Worm (Caenorhabditis elegans): Measurements from ENCODE around the gene C56E6.4.

C56E6.4 gene

ce11 chrII:6497137-6497536 is 31.4 kb downstream of the C56E6.4 start:
- TF ChIP-seq lsy-2 (tag; optimal IDR thresholded peaks at IDR 0.05) = peak in 1 of 2 experiments; percentile 22
- no peak for TF ChIP-seq nhr-77 (tag; optimal IDR thresholded peaks at IDR 0.05)

- TF ChIP-seq nhr-25 (tag; optimal IDR thresholded peaks at IDR 0.05) (no peak), nhr-77 (tag; optimal IDR thresholded peaks at IDR 0.05) (no peak), gmeb-1 (tag; optimal IDR thresholded peaks at IDR 0.05) (no peak), C34F6.9 (tag; optimal IDR thresholded peaks at IDR 0.05) (no peak)
Measured at ce11 chrII:6496496-6496895, 32.0 kb downstream of the C56E6.4 start.

- no peak for TF ChIP-seq lin-13 (GFP tag; optimal IDR thresholded peaks at IDR 0.05)
Measured at ce11 chrII:6493709-6494326, 34.7 kb downstream of the C56E6.4 start.

- TF ChIP-seq blmp-1 (tag; optimal IDR thresholded peaks at IDR 0.05; ENCODE audit: insufficient read depth) (no peak), unc-55 (GFP tag; optimal IDR thresholded peaks at IDR 0.05) (peak; percentile 9)
Measured at ce11 chrII:6493139-6493538, 35.4 kb downstream of the C56E6.4 start.

ce11 chrII:6491817-6492452 is 36.6 kb downstream of the C56E6.4 start, which contains the start of the genes T28D9.11 and T28D9.1:
Gene T28D9.11, minus strand, starts transcription at chrII:6491993.
Gene T28D9.1, plus strand, starts transcription at chrII:6492402.
- TF ChIP-seq sma-3 (GFP tag; optimal IDR thresholded peaks at IDR 0.05) (no peak), fos-1 (tag; optimal IDR thresholded peaks at IDR 0.05) (peak; percentile 34), unc-39 (tag; optimal IDR thresholded peaks at IDR 0.05) (peak; percentile 36), blmp-1 (tag; optimal IDR thresholded peaks at IDR 0.05; ENCODE audit: insufficient read depth) (no peak), unc-55 (GFP tag; optimal IDR thresholded peaks at IDR 0.05) (peak; percentile 66), crh-2 (tag; optimal IDR thresholded peaks at IDR 0.05) (peak; percentile 3), nhr-77 (tag; optimal IDR thresholded peaks at IDR 0.05) (no peak), F13H6.1 (tag; optimal IDR thresholded peaks at IDR 0.05) (peak; percentile 67), ztf-11 (tag; optimal IDR thresholded peaks at IDR 0.05) (no peak), ceh-82 (tag; optimal IDR thresholded peaks at IDR 0.05) (no peak), zag-1 (tag; optimal IDR thresholded peaks at IDR 0.05) (peak; percentile 40), ztf-1 (GFP tag; conservative IDR thresholded peaks at IDR 0.05) (no peak), nhr-6 (tag; optimal IDR thresholded peaks at IDR 0.05) (no peak), ZK546.5 (tag; optimal IDR thresholded peaks at IDR 0.05) (no peak), elt-1 (tag; optimal IDR thresholded peaks at IDR 0.05) (no peak), Y55F3AM.14 (GFP tag; optimal IDR thresholded peaks at IDR 0.05) (no peak), nhr-25 (tag; optimal IDR thresholded peaks at IDR 0.05) (no peak), nhr-10 (tag; optimal IDR thresholded peaks at IDR 0.05) (no peak), ceh-16 (tag; optimal IDR thresholded peaks at IDR 0.05) (peak; percentile 5), unc-62 (GFP tag; optimal IDR thresholded peaks at IDR 0.05) (no peak), alr-1 (tag; optimal IDR thresholded peaks at IDR 0.05) (no peak), R02D3.7 (tag; optimal IDR thresholded peaks at IDR 0.05) (no peak), ama-1 (optimal IDR thresholded peaks at IDR 0.05) (peak; percentile 23), lin-13 (GFP tag; optimal IDR thresholded peaks at IDR 0.05) (peak; percentile 19), egl-27 (tag; optimal IDR thresholded peaks at IDR 0.05) (peak; percentile 9), mbf-1 (tag; optimal IDR thresholded peaks at IDR 0.05) (no peak), nhr-21 (tag; optimal IDR thresholded peaks at IDR 0.05) (peak; percentile 45), nhr-12 (tag; optimal IDR thresholded peaks at IDR 0.05) (no peak), mdl-1 (tag; optimal IDR thresholded peaks at IDR 0.05) (peak; percentile 9 to 41), nhr-129 (tag; optimal IDR thresholded peaks at IDR 0.05) (peak; percentile 82), sma-9 (GFP tag; optimal IDR thresholded peaks at IDR 0.05) (peak; percentile 7), sma-9 (tag; optimal IDR thresholded peaks at IDR 0.05) (no peak), mab-5 (tag; optimal IDR thresholded peaks at IDR 0.05) (no peak), lsy-2 (tag; optimal IDR thresholded peaks at IDR 0.05) (peak in 1 of 2 experiments; percentile 68), C34F6.9 (tag; optimal IDR thresholded peaks at IDR 0.05) (peak; percentile 47), sem-4 (tag; optimal IDR thresholded peaks at IDR 0.05) (no peak), peb-1 (tag; optimal IDR thresholded peaks at IDR 0.05) (no peak), lin-11 (tag; optimal IDR thresholded peaks at IDR 0.05) (peak; percentile 60), aly-2 (tag; optimal IDR thresholded peaks at IDR 0.05) (no peak), nhr-11 (tag; optimal IDR thresholded peaks at IDR 0.05) (no peak), snpc-4 (tag; optimal IDR thresholded peaks at IDR 0.05) (peak; percentile 94), nhr-23 (tag; optimal IDR thresholded peaks at IDR 0.05) (no peak), ztf-4 (tag; optimal IDR thresholded peaks at IDR 0.05) (no peak)
